Fruit fly (Drosophila melanogaster) whole organism, wandering third instar larva: ENCODE measurements around the gene AttD.

ENCODE experiments used
- Abd-B ChIP-seq: fragments of >200 bp; optimal IDR thresholded peaks from 2 replicates; lab custom pipeline; 2017; ENCODE audit warnings: missing biosample characterization, missing genetic modification characterization
- CG32264 ChIP-seq: fragments of 200-800 bp; sonication (Bioruptor generic); optimal IDR thresholded peaks from 2 replicates; lab custom pipeline; 2016; ENCODE audit warnings: missing biosample characterization, missing genetic modification characterization
- CG9705 ChIP-seq: fragments of 200-800 bp; sonication (Bioruptor generic); optimal IDR thresholded peaks from 2 replicates; lab custom pipeline; 2018; ENCODE audit warnings: missing biosample characterization, mild to moderate bottlenecking, missing genetic modification characterization
- CrebA ChIP-seq: fragments of 200-800 bp; sonication (Bioruptor generic); optimal IDR thresholded peaks from 2 replicates; lab custom pipeline; 2016; ENCODE audit warnings: missing biosample characterization, mild to moderate bottlenecking, missing genetic modification characterization, borderline replicate concordance
- Dfd ChIP-seq: fragments of >200 bp; optimal IDR thresholded peaks from 2 replicates; lab custom pipeline; 2017; ENCODE audit warnings: missing biosample characterization, missing genetic modification characterization
- Dif ChIP-seq: fragments of 200-275, 200-300 bp; sonication (Bioruptor generic); optimal IDR thresholded peaks from 2 replicates; lab custom pipeline; 2018; ENCODE audit warnings: missing biosample characterization, missing genetic modification characterization; ENCODE audit not compliant: partially characterized antibody
- Hnf4 ChIP-seq: fragments of 200-800 bp; sonication (Bioruptor generic); optimal IDR thresholded peaks from 2 replicates; lab custom pipeline; 2016; ENCODE audit warnings: missing biosample characterization, mild to moderate bottlenecking, missing genetic modification characterization
- Hr78 ChIP-seq: fragments of >200 bp; optimal IDR thresholded peaks from 2 replicates; lab custom pipeline; 2017; ENCODE audit warnings: missing biosample characterization, missing genetic modification characterization
- Jra ChIP-seq: sonication (Bioruptor generic); optimal IDR thresholded peaks from 2 replicates; lab custom pipeline; 2016; ENCODE audit warnings: missing biosample characterization, missing genetic modification characterization
- Mio ChIP-seq: sonication (Bioruptor generic); optimal IDR thresholded peaks from 2 replicates; lab custom pipeline; 2016; ENCODE audit warnings: missing biosample characterization, missing genetic modification characterization
- Myc ChIP-seq: fragments of >200 bp; optimal IDR thresholded peaks from 2 replicates; lab custom pipeline; 2017
- N ChIP-seq: fragments of >200 bp; optimal IDR thresholded peaks from 2 replicates; lab custom pipeline; 2018; ENCODE audit warnings: missing biosample characterization, missing external identifiers, missing genetic modification characterization
- OdsH ChIP-seq: fragments of 200-800 bp; sonication (Bioruptor generic); optimal IDR thresholded peaks from 2 replicates; lab custom pipeline; 2016; ENCODE audit warnings: missing biosample characterization, mild to moderate bottlenecking, missing genetic modification characterization
- Rel ChIP-seq, 2 experiments: fragments of 200-800 bp; sonication (Bioruptor generic) in 1 of 2; optimal IDR thresholded peaks; 2 replicates in 1 of 2; 3 replicates in 1 of 2; lab custom pipeline; 2016 to 2019; ENCODE audit warnings: mild to moderate bottlenecking in 2 of 2, missing biosample characterization in 2 of 2, missing genetic modification characterization in 2 of 2, moderate library complexity in 1 of 2
- Sp1 ChIP-seq: fragments of 200-800 bp; sonication (Bioruptor generic); optimal IDR thresholded peaks from 3 replicates; lab custom pipeline; 2019; ENCODE audit warnings: missing biosample characterization, mild to moderate bottlenecking, missing genetic modification characterization, moderate library complexity
- Vsx2 ChIP-seq: fragments of 200-300, 225-300 bp; sonication (Bioruptor generic); optimal IDR thresholded peaks from 2 replicates; lab custom pipeline; 2018; ENCODE audit warnings: missing biosample characterization, missing genetic modification characterization; ENCODE audit not compliant: partially characterized antibody
- brk ChIP-seq: fragments of 200-800 bp; sonication (Bioruptor generic); optimal IDR thresholded peaks from 2 replicates; lab custom pipeline; 2016; ENCODE audit warnings: missing biosample characterization, mild to moderate bottlenecking, missing genetic modification characterization
- dl ChIP-seq, 2 experiments: fragments of 175-275, 200-275 bp in 1 of 2; fragments of 200-275 bp in 1 of 2; sonication (Bioruptor generic); optimal IDR thresholded peaks; lab custom pipeline; 2018; ENCODE audit warnings: mild to moderate bottlenecking in 2 of 2, missing biosample characterization in 2 of 2, missing genetic modification characterization in 2 of 2, moderate library complexity in 2 of 2; ENCODE audit not compliant: partially characterized antibody in 2 of 2, insufficient read depth in 1 of 2
- dmrt93B ChIP-seq: fragments of 200-800 bp; sonication (Bioruptor generic); optimal IDR thresholded peaks from 2 replicates; lab custom pipeline; 2018; ENCODE audit warnings: missing biosample characterization, mild to moderate bottlenecking, missing genetic modification characterization
- dsf ChIP-seq: sonication (Bioruptor generic); optimal IDR thresholded peaks from 2 replicates; lab custom pipeline; 2016; ENCODE audit warnings: missing biosample characterization, missing genetic modification characterization, borderline replicate concordance
- foxo ChIP-seq, 2 experiments: fragments of 200-800 bp; sonication (Bioruptor generic); optimal IDR thresholded peaks; 2 replicates in 1 of 2; 3 replicates in 1 of 2; lab custom pipeline; 2016 to 2017; ENCODE audit warnings: missing biosample characterization in 2 of 2, missing genetic modification characterization in 2 of 2
- fru ChIP-seq: fragments of 200-800 bp; sonication (Bioruptor generic); optimal IDR thresholded peaks from 3 replicates; lab custom pipeline; 2016; ENCODE audit warnings: missing biosample characterization, mild to moderate bottlenecking, missing genetic modification characterization
- jim ChIP-seq: fragments of 175-275, 200-325 bp; sonication (Bioruptor generic); optimal IDR thresholded peaks from 2 replicates; lab custom pipeline; 2016; ENCODE audit warnings: missing biosample characterization, mild to moderate bottlenecking, missing genetic modification characterization
- lola ChIP-seq: fragments of >200 bp; optimal IDR thresholded peaks from 2 replicates; lab custom pipeline; 2017; ENCODE audit warnings: missing biosample characterization, missing genetic modification characterization
- pan ChIP-seq: fragments of >200 bp; optimal IDR thresholded peaks from 2 replicates; lab custom pipeline; 2017
- rgr ChIP-seq: fragments of 200-800 bp; sonication (Bioruptor generic); optimal IDR thresholded peaks from 3 replicates; lab custom pipeline; 2016; ENCODE audit warnings: missing biosample characterization, mild to moderate bottlenecking, missing genetic modification characterization
- sage ChIP-seq: fragments of 200-800 bp; sonication (Bioruptor generic); optimal IDR thresholded peaks from 2 replicates; lab custom pipeline; 2016; ENCODE audit warnings: missing biosample characterization, mild to moderate bottlenecking, missing genetic modification characterization
- sv ChIP-seq: fragments of 200-800 bp; sonication (Bioruptor generic); optimal IDR thresholded peaks from 3 replicates; lab custom pipeline; 2016; ENCODE audit warnings: missing biosample characterization, missing genetic modification characterization
- tai ChIP-seq: sonication (Bioruptor generic); optimal IDR thresholded peaks from 2 replicates; lab custom pipeline; 2016; ENCODE audit warnings: missing biosample characterization, missing genetic modification characterization
- usp ChIP-seq: fragments of >200 bp; optimal IDR thresholded peaks from 2 replicates; lab custom pipeline; 2017; ENCODE audit warnings: missing biosample characterization, missing genetic modification characterization

Gene AttD

DNA sequence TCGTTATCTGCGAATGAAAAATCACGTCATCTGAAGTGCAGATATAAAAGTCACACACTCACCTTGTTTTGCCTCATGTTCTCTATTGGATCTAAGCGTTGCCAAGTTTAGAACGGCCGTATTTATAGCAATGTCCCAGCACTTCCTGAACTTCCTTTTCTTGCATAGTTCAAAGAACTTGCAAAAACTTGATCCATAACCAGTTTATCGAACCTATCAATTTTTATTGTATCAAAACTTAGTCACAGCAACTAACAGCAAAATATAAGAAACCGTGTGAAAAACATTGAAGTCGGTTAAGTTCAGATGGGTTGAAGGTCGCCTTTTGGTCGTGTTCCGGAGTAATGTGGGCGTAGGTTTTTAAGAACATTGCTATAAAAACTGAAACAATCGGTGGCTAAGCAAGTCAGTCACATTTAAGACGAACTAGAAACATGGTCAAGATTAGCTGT is 6.3 kb upstream of the AttD start, which contains the start of the genes CG14324 and CG14326:
TSS of gene CG14324 (minus strand) at position 101 of the 452 bp plus-strand sequence.
TSS of gene CG14326 (plus strand) at position 402 of the 452 bp plus-strand sequence.
- TF ChIP-seq dsf (no peak), usp (GFP tag; lab: Kevin White, UChicago) (no peak), dmrt93B (GFP tag; lab: Kevin White, UChicago) (no peak), CG32264 (no peak), N (GFP tag; lab: Kevin White, UChicago) (no peak), CrebA (GFP tag; lab: Kevin White, UChicago) (no peak), fru (GFP tag; lab: Kevin White, UChicago) (no peak), sv (GFP tag; lab: Kevin White, UChicago) (no peak), Hnf4 (GFP tag; lab: Kevin White, UChicago) (no peak), pan (lab: Kevin White, UChicago) (no peak), dl (GFP tag; optimal IDR thresholded peaks at IDR 0.05; lab: Kevin White, UChicago; ENCODE audit: insufficient read depth in 1 of 2, partially characterized antibody in 2 of 2) (no peak), Abd-B (no peak), tai (GFP tag; lab: Kevin White, UChicago) (no peak), rgr (GFP tag; lab: Kevin White, UChicago) (no peak), OdsH (GFP tag; lab: Kevin White, UChicago) (no peak), Mio (GFP tag; lab: Kevin White, UChicago) (no peak), Myc (no peak)

DNA sequence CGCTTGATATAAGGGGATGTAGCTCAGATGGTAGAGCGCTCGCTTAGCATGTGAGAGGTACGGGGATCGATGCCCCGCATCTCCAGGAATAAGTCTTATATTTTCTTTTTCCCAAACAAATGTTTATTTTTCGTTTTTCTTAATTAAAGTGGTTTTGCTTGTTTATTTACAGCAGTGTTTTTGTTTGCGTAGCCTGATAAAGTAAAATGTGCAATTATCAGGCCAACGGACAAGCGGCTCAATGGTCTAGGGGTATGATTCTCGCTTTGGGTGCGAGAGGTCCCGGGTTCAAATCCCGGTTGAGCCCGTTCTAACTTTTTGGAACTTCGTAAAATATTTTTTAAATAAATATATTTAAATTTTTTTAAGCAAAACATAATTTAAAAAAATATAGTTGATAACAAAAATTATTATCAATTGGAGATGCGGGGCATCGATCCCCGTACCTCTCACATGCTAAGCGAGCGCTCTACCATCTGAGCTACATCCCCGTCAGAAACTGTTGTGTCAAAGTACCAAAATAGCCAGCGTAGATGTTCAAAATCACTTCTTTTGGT is 5.3 kb upstream of the AttD start:
- TF ChIP-seq CrebA (GFP tag; lab: Kevin White, UChicago) = peak; percentile 92
- TF ChIP-seq Dif (GFP tag; lab: Kevin White, UChicago) = no peak
- TF ChIP-seq fru (GFP tag; lab: Kevin White, UChicago) = no peak
- TF ChIP-seq Mio (GFP tag; lab: Kevin White, UChicago) = no peak
- TF ChIP-seq tai (GFP tag; lab: Kevin White, UChicago) = no peak
- TF ChIP-seq foxo (GFP tag; optimal IDR thresholded peaks at IDR 0.05; lab: Kevin White, UChicago) = peak in 1 of 2 experiments; percentile 13
- TF ChIP-seq Myc = no peak
- peak; percentile 35 for TF ChIP-seq Hnf4 (GFP tag; lab: Kevin White, UChicago)
- TF ChIP-seq rgr (GFP tag; lab: Kevin White, UChicago) = no peak
- TF ChIP-seq brk (GFP tag; lab: Kevin White, UChicago) = no peak
- TF ChIP-seq sage (GFP tag; lab: Kevin White, UChicago) = peak; percentile 31
- no peak for TF ChIP-seq CG9705
- no peak for TF ChIP-seq Jra (GFP tag; lab: Kevin White, UChicago)
- no peak for TF ChIP-seq lola (GFP tag; lab: Kevin White, UChicago)
- no peak for TF ChIP-seq Hr78 (GFP tag; lab: Kevin White, UChicago)
- TF ChIP-seq sv (GFP tag; lab: Kevin White, UChicago) = no peak
- TF ChIP-seq CG32264 = peak; percentile 3
- peak; percentile 56 for TF ChIP-seq Sp1
- TF ChIP-seq jim (GFP tag; lab: Kevin White, UChicago) = no peak
- no peak for TF ChIP-seq Rel (GFP tag; optimal IDR thresholded peaks at IDR 0.05; lab: Kevin White, UChicago)
- peak; percentile 59 for TF ChIP-seq Rel (tag; optimal IDR thresholded peaks at IDR 0.05; lab: Kevin White, UChicago)
- TF ChIP-seq Vsx2 = no peak

DNA sequence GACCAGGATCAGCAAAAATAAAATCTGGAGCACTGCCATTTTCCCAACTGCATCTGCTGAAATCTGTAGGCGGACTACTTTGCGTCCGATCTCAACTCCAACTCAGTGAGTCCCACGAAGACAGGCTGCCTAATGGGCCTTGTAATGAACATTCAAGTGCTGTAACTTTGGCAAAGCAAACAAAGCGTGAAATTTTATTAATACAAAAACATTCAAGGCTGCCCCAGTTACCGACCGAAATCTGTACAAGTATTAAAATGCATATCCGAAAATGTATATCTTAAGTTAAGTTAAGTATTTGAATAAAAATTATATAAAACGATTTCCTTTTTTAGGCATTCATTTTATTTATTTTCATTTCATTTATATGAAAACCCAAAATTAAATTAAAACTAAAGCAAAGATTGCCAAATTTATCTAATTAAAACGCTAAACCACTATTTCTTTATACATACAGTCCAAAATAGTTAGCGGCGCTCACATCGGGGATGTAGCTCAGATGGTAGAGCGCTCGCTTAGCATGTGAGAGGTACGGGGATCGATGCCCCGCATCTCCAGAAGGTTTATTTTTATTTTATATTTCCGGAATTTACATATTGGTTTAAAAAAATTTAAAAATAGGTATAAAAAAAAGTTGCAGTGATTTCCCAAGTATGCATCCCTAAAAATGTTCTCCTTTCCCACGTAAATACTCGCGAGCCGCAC is 2.9 kb upstream of the AttD start, which contains the start of gene CG14323:
TSS of gene CG14323 (minus strand) at position 51 of the 705 bp plus-strand sequence.
- TF ChIP-seq Dfd = no peak
- TF ChIP-seq usp (GFP tag; lab: Kevin White, UChicago) = no peak
- no peak for TF ChIP-seq CG32264
- TF ChIP-seq rgr (GFP tag; lab: Kevin White, UChicago) = no peak

DNA sequence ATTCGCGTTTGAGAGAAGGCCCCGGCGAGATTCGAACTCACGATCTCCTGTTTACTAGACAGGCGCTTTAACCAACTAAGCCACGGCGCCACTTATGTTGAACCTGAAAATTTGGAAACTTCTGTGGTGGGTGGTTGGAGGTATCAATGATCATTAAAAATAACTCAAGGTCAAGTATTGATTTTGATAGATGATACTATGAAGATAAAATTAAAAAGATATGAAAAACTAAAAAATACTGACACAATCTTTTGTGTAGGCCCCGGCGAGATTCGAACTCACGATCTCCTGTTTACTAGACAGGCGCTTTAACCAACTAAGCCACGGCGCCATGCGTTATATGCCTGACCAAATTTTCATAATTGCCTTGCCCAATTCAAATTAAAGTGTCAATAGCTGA is 519 bp upstream of the AttD start:
- no peak for TF ChIP-seq dmrt93B (GFP tag; lab: Kevin White, UChicago)
- no peak for TF ChIP-seq Jra (GFP tag; lab: Kevin White, UChicago)
- TF ChIP-seq Hr78 (GFP tag; lab: Kevin White, UChicago) = no peak
- TF ChIP-seq CrebA (GFP tag; lab: Kevin White, UChicago) = peak; percentile 27
- TF ChIP-seq, all 38 proteins: peak for 1
